Fruit fly (Drosophila melanogaster) whole organism, embryonic: ENCODE measurements around the gene Ubqn.

ENCODE experiments used
- CG12155 ChIP-seq: fragments of 200-800 bp; sonication (Bioruptor generic); optimal IDR thresholded peaks from 3 replicates; lab custom pipeline; 2016; ENCODE audit warnings: missing biosample characterization, missing genetic modification characterization
- CG12659 ChIP-seq: fragments of 200-800 bp; sonication (Bioruptor generic); optimal IDR thresholded peaks from 3 replicates; lab custom pipeline; 2017; ENCODE audit warnings: mild to moderate bottlenecking, missing biosample characterization, missing genetic modification reagents, missing genetic modification characterization
- CG13624 ChIP-seq: fragments of 200-800 bp; sonication (Bioruptor generic); optimal IDR thresholded peaks from 2 replicates; lab custom pipeline; 2016; ENCODE audit warnings: missing biosample characterization, missing genetic modification characterization
- CG14710 ChIP-seq: fragments of 200-800 bp; sonication (Bioruptor generic); optimal IDR thresholded peaks from 3 replicates; lab custom pipeline; 2019; ENCODE audit warnings: missing biosample characterization, mild to moderate bottlenecking, missing genetic modification characterization, moderate library complexity
- CG1603 ChIP-seq: fragments of 200-800 bp; sonication (Bioruptor generic); optimal IDR thresholded peaks from 2 replicates; lab custom pipeline; 2019; ENCODE audit warnings: missing biosample characterization, mild to moderate bottlenecking, missing genetic modification characterization, moderate library complexity
- CG17359 ChIP-seq: fragments of 200-800 bp; sonication (Bioruptor generic); optimal IDR thresholded peaks from 3 replicates; lab custom pipeline; 2018; ENCODE audit warnings: missing biosample characterization, mild to moderate bottlenecking, missing genetic modification characterization, moderate library complexity
- CG18619 ChIP-seq: fragments of 200-800 bp; sonication (Bioruptor generic); optimal IDR thresholded peaks from 3 replicates; lab custom pipeline; 2017; ENCODE audit warnings: missing biosample characterization, mild to moderate bottlenecking, missing genetic modification characterization
- CG33213 ChIP-seq: fragments of 200-800 bp; sonication (Bioruptor generic); optimal IDR thresholded peaks from 3 replicates; lab custom pipeline; 2016; ENCODE audit warnings: missing biosample characterization, missing genetic modification characterization
- CG6791 ChIP-seq: fragments of 200-800 bp; sonication (Bioruptor generic); IDR thresholded peaks from 3 replicates; pipeline ENCODE4 v1.3.6; 2022; ENCODE audit warnings: missing biosample characterization, missing genetic modification characterization; ENCODE audit not compliant: partially characterized antibody
- CG8290 ChIP-seq, 3 experiments: fragments of 200-800 bp; sonication (Bioruptor generic); optimal IDR thresholded peaks; 2 replicates each; lab custom pipeline; 2016 to 2019; ENCODE audit warnings: missing biosample characterization in 3 of 3, missing genetic modification characterization in 3 of 3, mild to moderate bottlenecking in 2 of 3, moderate library complexity in 1 of 3
- CG9727 ChIP-seq: fragments of 200-800 bp; sonication (Bioruptor generic); optimal IDR thresholded peaks from 3 replicates; lab custom pipeline; 2017; ENCODE audit warnings: missing biosample characterization, mild to moderate bottlenecking, missing genetic modification characterization
- CG9797 ChIP-seq: fragments of 200-800 bp; sonication (Bioruptor generic); optimal IDR thresholded peaks from 3 replicates; lab custom pipeline; 2018; ENCODE audit warnings: missing biosample characterization, mild to moderate bottlenecking, missing genetic modification characterization
- CHES-1-like ChIP-seq: fragments of 200-800 bp; sonication (Bioruptor generic); optimal IDR thresholded peaks from 2 replicates; lab custom pipeline; 2016; ENCODE audit warnings: missing biosample characterization, missing genetic modification characterization
- Camta ChIP-seq: fragments of 200-800 bp; sonication (Bioruptor generic); optimal IDR thresholded peaks from 2 replicates; lab custom pipeline; 2016; ENCODE audit warnings: missing biosample characterization, missing genetic modification characterization
- CoRest ChIP-seq: fragments of 200-800 bp; sonication (Bioruptor generic); optimal IDR thresholded peaks from 3 replicates; lab custom pipeline; 2018; ENCODE audit warnings: missing biosample characterization, mild to moderate bottlenecking, missing genetic modification characterization, moderate library complexity
- Dbx ChIP-seq: fragments of 200-800 bp; sonication (Bioruptor generic); IDR thresholded peaks from 3 replicates; pipeline ENCODE4 v1.3.6; 2022; ENCODE audit warnings: missing biosample characterization, missing genetic modification characterization
- Dip3 ChIP-seq: fragments of 200-800 bp; sonication (Bioruptor generic); optimal IDR thresholded peaks from 3 replicates; lab custom pipeline; 2016; ENCODE audit warnings: missing biosample characterization, missing genetic modification characterization
- Dp ChIP-seq: fragments of 200-800 bp; sonication (Bioruptor generic); optimal IDR thresholded peaks from 2 replicates; lab custom pipeline; 2018; ENCODE audit warnings: missing biosample characterization, mild to moderate bottlenecking, missing genetic modification characterization, moderate library complexity
- Dref ChIP-seq: fragments of 200-800 bp; sonication (Bioruptor generic); IDR thresholded peaks from 2 replicates; pipeline ENCODE4 v1.3.6; 2022; ENCODE audit warnings: missing biosample characterization, missing genetic modification characterization
- E2f2 ChIP-seq: fragments of 200-800 bp; sonication (Bioruptor generic); IDR thresholded peaks from 2 replicates; pipeline ENCODE4 v1.3.6; 2022; ENCODE audit warnings: missing biosample characterization, missing genetic modification characterization
- Ets97D ChIP-seq: fragments of 200-800 bp; sonication (Bioruptor generic); optimal IDR thresholded peaks from 3 replicates; lab custom pipeline; 2016; ENCODE audit warnings: missing biosample characterization, missing genetic modification characterization
- Hr51 ChIP-seq, 2 experiments: fragments of 200-800 bp; sonication (Bioruptor generic); optimal IDR thresholded peaks; 2 replicates in 1 of 2; 3 replicates in 1 of 2; lab custom pipeline; 2016 to 2018; ENCODE audit warnings: missing biosample characterization in 2 of 2, missing genetic modification characterization in 2 of 2, mild to moderate bottlenecking in 1 of 2, moderate library complexity in 1 of 2
- Lhr ChIP-seq: fragments of 200-800 bp; sonication (Bioruptor generic); optimal IDR thresholded peaks from 3 replicates; lab custom pipeline; 2017; ENCODE audit warnings: mild to moderate bottlenecking, missing biosample characterization, missing genetic modification reagents, missing genetic modification characterization
- MBD-R2 ChIP-seq: fragments of 200-800 bp; sonication (Bioruptor generic); IDR thresholded peaks from 2 replicates; pipeline ENCODE4 v1.3.6; 2022; ENCODE audit warnings: missing biosample characterization, missing genetic modification characterization
- Mad ChIP-seq: fragments of 200-800 bp; sonication (Bioruptor generic); optimal IDR thresholded peaks from 2 replicates; lab custom pipeline; 2016; ENCODE audit warnings: missing biosample characterization, missing genetic modification characterization
- Opbp ChIP-seq: fragments of 200-800 bp; sonication (Bioruptor generic); IDR thresholded peaks from 3 replicates; pipeline ENCODE4 v1.3.6; 2022; ENCODE audit warnings: missing biosample characterization, missing genetic modification characterization; ENCODE audit not compliant: partially characterized antibody
- Rfx ChIP-seq: fragments of 200-800 bp; sonication (Bioruptor generic); IDR thresholded peaks from 2 replicates; pipeline ENCODE4 v1.3.6; 2022; ENCODE audit warnings: missing biosample characterization, missing genetic modification characterization
- Sin3A ChIP-seq: fragments of >200 bp; optimal IDR thresholded peaks from 2 replicates; lab custom pipeline; 2018
- Trl ChIP-seq, 3 experiments: fragments of >200 bp in 2 of 3; fragments of 200-800 bp in 1 of 3; sonication (Bioruptor generic) in 1 of 3; optimal IDR thresholded peaks; 2 replicates in 1 of 3; 3 replicates in 2 of 3; lab custom pipeline; 2016 to 2017; ENCODE audit warnings: missing biosample characterization in 1 of 3, missing genetic modification characterization in 1 of 3
- bigmax ChIP-seq: fragments of 200-800 bp; sonication (Bioruptor generic); optimal IDR thresholded peaks from 2 replicates; lab custom pipeline; 2018; ENCODE audit warnings: missing biosample characterization, mild to moderate bottlenecking, missing genetic modification characterization
- fd96Cb ChIP-seq: fragments of 200-800 bp; sonication (Bioruptor generic); optimal IDR thresholded peaks from 2 replicates; lab custom pipeline; 2018; ENCODE audit warnings: missing biosample characterization, mild to moderate bottlenecking, missing genetic modification characterization, moderate library complexity
- gfzf ChIP-seq: fragments of 200-800 bp; sonication (Bioruptor generic); optimal IDR thresholded peaks from 2 replicates; lab custom pipeline; 2016; ENCODE audit warnings: missing biosample characterization, mild to moderate bottlenecking, missing genetic modification characterization, moderate library complexity
- kni ChIP-seq: fragments of 200-800 bp; sonication (Bioruptor generic); optimal IDR thresholded peaks from 3 replicates; lab custom pipeline; 2017; ENCODE audit warnings: mild to moderate bottlenecking, missing biosample characterization, missing genetic modification reagents, missing genetic modification characterization
- lilli ChIP-seq: fragments of 200-800 bp; sonication (Bioruptor generic); optimal IDR thresholded peaks from 3 replicates; lab custom pipeline; 2016; ENCODE audit warnings: missing biosample characterization, missing genetic modification characterization
- nom ChIP-seq: fragments of 200-800 bp; sonication (Bioruptor generic); optimal IDR thresholded peaks from 2 replicates; lab custom pipeline; 2017; ENCODE audit warnings: missing biosample characterization, missing genetic modification characterization, mild to moderate bottlenecking, moderate library complexity, missing genetic modification reagents
- onecut ChIP-seq: fragments of 200-800 bp; sonication (Bioruptor generic); IDR thresholded peaks from 2 replicates; pipeline ENCODE4 v1.3.6; 2022; ENCODE audit warnings: missing biosample characterization, missing genetic modification characterization
- phol ChIP-seq: fragments of 200-800 bp; sonication (Bioruptor generic); optimal IDR thresholded peaks from 3 replicates; lab custom pipeline; 2018; ENCODE audit warnings: missing biosample characterization, mild to moderate bottlenecking, missing genetic modification characterization, moderate library complexity
- pita ChIP-seq: fragments of 200-800 bp; sonication (Bioruptor generic); optimal IDR thresholded peaks from 2 replicates; lab custom pipeline; 2017; ENCODE audit warnings: missing biosample characterization, mild to moderate bottlenecking, missing genetic modification characterization
- rib ChIP-seq: fragments of 200-800 bp; sonication (Bioruptor generic); IDR thresholded peaks from 2 replicates; pipeline ENCODE4 v1.3.6; 2022; ENCODE audit warnings: missing biosample characterization, missing genetic modification characterization
- slbo ChIP-seq: fragments of 200-800 bp; sonication (Bioruptor generic); IDR thresholded peaks from 2 replicates; pipeline ENCODE4 v1.3.6; 2022; ENCODE audit warnings: missing biosample characterization, missing genetic modification characterization
- tap ChIP-seq: fragments of 200-800 bp; optimal IDR thresholded peaks from 3 replicates; lab custom pipeline; 2019; ENCODE audit warnings: missing biosample characterization, mild to moderate bottlenecking, missing genetic modification characterization, moderate library complexity
- tgo ChIP-seq: fragments of 200-800 bp; sonication (Bioruptor generic); IDR thresholded peaks from 3 replicates; pipeline ENCODE4 v1.3.6; 2022; ENCODE audit warnings: missing biosample characterization, missing genetic modification characterization
- trh ChIP-seq: fragments of 200-800 bp; sonication (Bioruptor generic); optimal IDR thresholded peaks from 2 replicates; lab custom pipeline; 2016; ENCODE audit warnings: missing biosample characterization, missing genetic modification characterization
- vvl ChIP-seq: fragments of 200-800 bp; sonication (Bioruptor generic); IDR thresholded peaks from 2 replicates; pipeline ENCODE4 v1.3.6; 2022; ENCODE audit warnings: missing biosample characterization, missing genetic modification characterization

The Ubqn gene

DNA sequence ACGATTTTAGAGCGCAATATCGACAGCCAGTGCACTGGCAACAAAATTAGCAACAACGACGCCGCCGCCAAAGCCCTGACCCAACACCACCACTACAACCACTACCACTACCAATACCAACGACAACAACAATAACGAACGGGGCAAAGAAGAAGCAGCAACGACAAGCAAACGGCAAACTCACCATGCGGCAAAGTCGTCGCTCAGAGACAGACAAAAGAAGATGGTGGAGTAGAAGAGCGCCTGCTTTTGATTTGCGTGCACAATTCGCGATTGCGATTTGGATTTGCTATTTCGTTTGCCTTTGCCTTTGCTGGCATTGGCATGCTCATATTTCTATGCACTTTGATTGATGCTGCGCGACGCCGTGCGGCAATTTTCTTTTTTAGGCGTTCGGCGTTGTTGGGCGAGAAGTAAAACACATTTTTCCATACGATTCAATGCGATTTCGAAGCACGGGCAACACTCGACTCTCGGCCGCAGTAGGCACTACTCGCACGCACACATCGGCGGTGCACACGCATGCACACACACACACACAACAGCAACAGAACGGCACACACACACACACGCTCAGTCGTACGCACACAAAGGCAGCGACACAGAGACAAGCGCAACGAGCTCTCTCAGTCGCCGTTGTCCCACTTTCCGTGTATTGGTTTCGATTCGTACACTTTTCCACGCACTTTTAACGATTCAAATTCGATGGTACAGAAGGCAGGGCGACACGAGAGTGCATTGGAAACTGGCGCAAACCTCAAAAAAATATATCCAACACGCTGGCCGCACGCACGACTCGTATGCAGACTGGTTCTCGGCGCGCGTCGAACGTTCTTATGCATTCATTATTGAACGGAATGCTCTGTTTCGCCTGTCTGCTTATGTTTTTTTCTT, 45.9 kb upstream of the Ubqn start (continued):
- TF ChIP-seq CG12659 (GFP tag; lab: Kevin White, UChicago): peak; percentile 28
- peak in 1 of 2 experiments; percentile 65 for TF ChIP-seq Trl (optimal IDR thresholded peaks at IDR 0.05; lab: Kevin White, UChicago)
- no peak for TF ChIP-seq Trl (GFP tag; optimal IDR thresholded peaks at IDR 0.05; lab: Kevin White, UChicago)
- TF ChIP-seq phol (tag; lab: Kevin White, UChicago): peak; percentile 56
- peak; percentile 34; the same call in 1 of the 2 replicates for TF ChIP-seq rib (GFP tag; lab: Robert Waterston, UW)

- no peak for TF ChIP-seq CG8290 (GFP tag; optimal IDR thresholded peaks at IDR 0.05; lab: Kevin White, UChicago)
- peak in 1 of 2 experiments; percentile 35 for TF ChIP-seq CG8290 (tag; optimal IDR thresholded peaks at IDR 0.05; lab: Kevin White, UChicago)
- TF ChIP-seq Lhr (GFP tag; lab: Kevin White, UChicago): peak; percentile 51
- no peak for TF ChIP-seq fd96Cb (tag; lab: Kevin White, UChicago)
- no peak for TF ChIP-seq trh (GFP tag; lab: Kevin White, UChicago)
- peak; percentile 10 for TF ChIP-seq CG18619 (GFP tag; lab: Kevin White, UChicago)
- TF ChIP-seq Dbx (GFP tag; lab: Robert Waterston, UW): peak; percentile 7; the same call in 1 of the 3 replicates
- TF ChIP-seq CG14710 (tag; lab: Kevin White, UChicago): peak; percentile 44
- TF ChIP-seq Sin3A: peak; percentile 87
- TF ChIP-seq MBD-R2 (GFP tag; lab: Robert Waterston, UW): peak; percentile 35; the same call in 1 of the 2 replicates
- TF ChIP-seq slbo (GFP tag; lab: Robert Waterston, UW): peak; percentile 22; the same call in 1 of the 2 replicates
- TF ChIP-seq CHES-1-like (GFP tag; lab: Kevin White, UChicago): peak; percentile 16
- TF ChIP-seq CG33213: peak; percentile 24
- TF ChIP-seq Camta (GFP tag; lab: Kevin White, UChicago): no peak
- TF ChIP-seq CG1603 (tag; lab: Kevin White, UChicago): peak; percentile 68
- TF ChIP-seq CG17359 (tag; lab: Kevin White, UChicago): no peak
- peak; percentile 65 for TF ChIP-seq CG12155 (GFP tag; lab: Kevin White, UChicago)
- no peak for TF ChIP-seq Dip3 (GFP tag; lab: Kevin White, UChicago)
- TF ChIP-seq nom (GFP tag; lab: Kevin White, UChicago): peak; percentile 11
- TF ChIP-seq vvl (GFP tag; lab: Robert Waterston, UW): peak; percentile 49; the same call in 1 of the 2 replicates
- no peak for TF ChIP-seq lilli (GFP tag; lab: Kevin White, UChicago)
- TF ChIP-seq Hr51 (GFP tag; optimal IDR thresholded peaks at IDR 0.05; lab: Kevin White, UChicago): no peak
- TF ChIP-seq gfzf (GFP tag; lab: Kevin White, UChicago): peak; percentile 97
- peak; percentile 51 for TF ChIP-seq Dref (GFP tag; lab: Robert Waterston, UW)
- TF ChIP-seq onecut: no peak
- TF ChIP-seq tgo: no peak
- TF ChIP-seq CoRest: peak; percentile 29
- no peak for TF ChIP-seq CG13624
- TF ChIP-seq CG9727 (GFP tag; lab: Kevin White, UChicago): peak; percentile 18
- TF ChIP-seq CG6791 (GFP tag; lab: Robert Waterston, UW): no peak
- TF ChIP-seq kni (GFP tag; lab: Kevin White, UChicago): peak; percentile 2
- 0 out of 3 replicates have a peak, but pooled peaks have one; percentile 4 for TF ChIP-seq Opbp (GFP tag; lab: Robert Waterston, UW)
- peak; percentile 91 for TF ChIP-seq CG9797 (GFP tag; lab: Kevin White, UChicago)
- TF ChIP-seq pita (GFP tag; lab: Kevin White, UChicago): peak; percentile 79
- TF ChIP-seq bigmax (GFP tag; lab: Kevin White, UChicago): peak; percentile 38
- peak; percentile 34; the same call in 1 of the 2 replicates for TF ChIP-seq Rfx
- peak; percentile 57 for TF ChIP-seq E2f2
- peak; percentile 37 for TF ChIP-seq Ets97D (GFP tag; lab: Kevin White, UChicago)
- TF ChIP-seq tap (tag; lab: Kevin White, UChicago): no peak
- no peak for TF ChIP-seq Mad
- peak; percentile 51 for TF ChIP-seq Dp (GFP tag; lab: Kevin White, UChicago)
Measured at dm6 chrX:19638328-19638940, 45.2 kb upstream of the Ubqn start, which contains the start of gene Rcd-1. Gene Rcd-1 (plus strand): TSS chrX:19638767.
